Worm (Caenorhabditis elegans): ENCODE measurements around the gene ZK721.3.
A peak's percentile ranks its signal among the peaks of the same experiment; 100 is the strongest.

Gene ZK721.3

DNA sequence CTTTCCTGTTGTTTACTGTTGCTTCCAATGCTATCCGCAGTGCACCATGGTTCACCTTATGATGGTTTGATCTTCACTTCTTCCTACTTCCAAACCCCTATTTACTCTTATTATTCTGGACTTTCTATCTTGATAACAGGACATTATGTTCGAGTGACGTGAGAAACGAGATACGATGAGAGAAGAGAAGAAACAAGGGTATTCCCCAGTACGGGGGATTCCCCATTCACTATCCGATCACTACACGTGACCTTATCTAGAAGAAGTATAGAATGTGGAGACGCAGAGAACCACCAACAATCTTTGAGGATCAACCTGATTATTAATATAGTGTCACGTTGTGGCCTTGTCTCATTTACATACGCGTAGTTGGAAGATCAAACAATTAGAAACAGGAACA, 31.8 kb upstream of the ZK721.3 start (continued):
- TF ChIP-seq egl-27 (tag; optimal IDR thresholded peaks at IDR 0.05) (peak; percentile 10), mbf-1 (tag; optimal IDR thresholded peaks at IDR 0.05) (no peak)

DNA sequence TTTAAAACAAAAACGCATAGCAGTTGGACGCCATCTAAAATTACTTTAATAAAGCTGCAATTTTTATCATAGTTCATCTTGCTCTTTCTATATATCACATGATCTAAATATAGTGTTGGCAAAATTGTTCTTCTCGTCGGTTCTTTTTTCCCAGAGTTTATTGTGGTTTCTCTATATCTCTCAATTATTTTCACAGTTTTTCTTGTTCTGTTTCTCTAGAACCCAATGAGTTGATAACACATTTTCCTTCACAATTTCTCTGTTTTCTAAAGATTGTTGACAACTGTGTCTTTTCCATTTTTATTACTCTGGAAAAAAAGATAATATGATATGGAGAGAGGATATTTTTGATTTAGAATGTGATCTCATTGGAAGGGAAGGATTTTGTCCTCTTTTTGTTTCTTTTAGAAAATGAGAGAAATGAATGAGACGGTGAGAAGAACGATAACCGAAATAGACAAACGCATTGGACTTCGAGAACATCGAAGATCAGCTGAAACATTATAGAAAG, 30.0 kb upstream of the ZK721.3 start:
- TF ChIP-seq nhr-237 (tag; optimal IDR thresholded peaks at IDR 0.05): no peak
- peak; percentile 45 for TF ChIP-seq nhr-21 (tag; optimal IDR thresholded peaks at IDR 0.05)

ce11 chrX:8755987-8756386, 28.3 kb upstream of the ZK721.3 start:
- TF ChIP-seq sma-9 (GFP tag; optimal IDR thresholded peaks at IDR 0.05): peak; percentile 51
- no peak for TF ChIP-seq sma-9 (tag; optimal IDR thresholded peaks at IDR 0.05)
- no peak for TF ChIP-seq nhr-10 (tag; optimal IDR thresholded peaks at IDR 0.05)
- no peak for TF ChIP-seq F13H6.1 (tag; optimal IDR thresholded peaks at IDR 0.05)
- peak; percentile 5 for TF ChIP-seq crh-2 (tag; optimal IDR thresholded peaks at IDR 0.05)

ce11 chrX:8761060-8761459, 23.3 kb upstream of the ZK721.3 start:
- TF ChIP-seq lsy-2 (tag; optimal IDR thresholded peaks at IDR 0.05) (peak in 1 of 2 experiments; percentile 6), snpc-4 (tag; optimal IDR thresholded peaks at IDR 0.05) (no peak), nhr-77 (tag; optimal IDR thresholded peaks at IDR 0.05) (no peak), ama-1 (optimal IDR thresholded peaks at IDR 0.05) (no peak), unc-39 (tag; optimal IDR thresholded peaks at IDR 0.05) (no peak), ceh-82 (tag; optimal IDR thresholded peaks at IDR 0.05) (no peak), blmp-1 (tag; optimal IDR thresholded peaks at IDR 0.05; ENCODE audit: insufficient read depth) (no peak), ztf-4 (tag; optimal IDR thresholded peaks at IDR 0.05) (no peak), nhr-129 (tag; optimal IDR thresholded peaks at IDR 0.05) (no peak), mab-5 (tag; optimal IDR thresholded peaks at IDR 0.05) (peak; percentile 57), crh-2 (tag; optimal IDR thresholded peaks at IDR 0.05) (peak; percentile 11), ztf-1 (GFP tag; conservative IDR thresholded peaks at IDR 0.05) (no peak), sma-9 (GFP tag; optimal IDR thresholded peaks at IDR 0.05) (peak; percentile 63), sma-9 (tag; optimal IDR thresholded peaks at IDR 0.05) (no peak), F13H6.1 (tag; optimal IDR thresholded peaks at IDR 0.05) (peak; percentile 20), egl-27 (tag; optimal IDR thresholded peaks at IDR 0.05) (no peak)

- TF ChIP-seq dmd-4 (tag; optimal IDR thresholded peaks at IDR 0.05): no peak
- TF ChIP-seq ZK546.5 (tag; optimal IDR thresholded peaks at IDR 0.05): no peak
- no peak for TF ChIP-seq lin-39 (tag; optimal IDR thresholded peaks at IDR 0.05)
- TF ChIP-seq R02D3.7 (tag; optimal IDR thresholded peaks at IDR 0.05): no peak
- TF ChIP-seq unc-39 (tag; optimal IDR thresholded peaks at IDR 0.05): no peak
- TF ChIP-seq skn-1 (tag; optimal IDR thresholded peaks at IDR 0.05): no peak
- no peak for TF ChIP-seq snpc-4 (tag; optimal IDR thresholded peaks at IDR 0.05)
- no peak for TF ChIP-seq ztf-1 (GFP tag; conservative IDR thresholded peaks at IDR 0.05)
- TF ChIP-seq nhr-21 (tag; optimal IDR thresholded peaks at IDR 0.05): no peak
- TF ChIP-seq nhr-11 (tag; optimal IDR thresholded peaks at IDR 0.05): no peak
- TF ChIP-seq sem-4 (tag; optimal IDR thresholded peaks at IDR 0.05): no peak
- no peak for TF ChIP-seq alr-1 (tag; optimal IDR thresholded peaks at IDR 0.05)
- TF ChIP-seq aly-2 (tag; optimal IDR thresholded peaks at IDR 0.05): no peak
- no peak for TF ChIP-seq peb-1 (tag; optimal IDR thresholded peaks at IDR 0.05)
- TF ChIP-seq sma-9 (GFP tag; optimal IDR thresholded peaks at IDR 0.05): no peak
- TF ChIP-seq sma-9 (tag; optimal IDR thresholded peaks at IDR 0.05): no peak
- no peak for TF ChIP-seq lin-13 (GFP tag; optimal IDR thresholded peaks at IDR 0.05)
- no peak for TF ChIP-seq nhr-12 (tag; optimal IDR thresholded peaks at IDR 0.05)
- TF ChIP-seq crh-2 (tag; optimal IDR thresholded peaks at IDR 0.05): no peak
These were observed 22.8 kb upstream of the ZK721.3 start, which contains the start of gene M02D8.5 for ce11 chrX:8761497-8761896. M02D8.5 (minus strand) TSS chrX:8761597.

- TF ChIP-seq sma-9 (GFP tag; optimal IDR thresholded peaks at IDR 0.05): peak; percentile 39
- TF ChIP-seq sma-9 (tag; optimal IDR thresholded peaks at IDR 0.05): no peak
- TF ChIP-seq F13H6.1 (tag; optimal IDR thresholded peaks at IDR 0.05): peak; percentile 59
- peak; percentile 2 for TF ChIP-seq nhr-129 (tag; optimal IDR thresholded peaks at IDR 0.05)
- no peak for TF ChIP-seq ztf-4 (tag; optimal IDR thresholded peaks at IDR 0.05)
These were observed 21.4 kb upstream of the ZK721.3 start for ce11 chrX:8762927-8763326.

Data from whole organism, L2 larva.